Fruit fly (Drosophila melanogaster): Measurements from ENCODE around the gene xit.

xit gene

dm6 chrX:6800726-6801296, 20.0 kb upstream of the xit start (continued):
- TF ChIP-seq zf30C (GFP tag; optimal IDR thresholded peaks at IDR 0.05) (no peak), D (optimal IDR thresholded peaks at IDR 0.05) (no peak), D (GFP tag; optimal IDR thresholded peaks at IDR 0.05) (no peak), hth (optimal IDR thresholded peaks at IDR 0.05) (no peak), zfh2 (GFP tag; optimal IDR thresholded peaks at IDR 0.05) (no peak), org-1 (GFP tag; optimal IDR thresholded peaks at IDR 0.05) (no peak), CG1233 (GFP tag; optimal IDR thresholded peaks at IDR 0.05) (no peak), grn (GFP tag; optimal IDR thresholded peaks at IDR 0.05) (peak; percentile 33), D19B (GFP tag; optimal IDR thresholded peaks at IDR 0.05) (no peak), CG6654 (GFP tag; optimal IDR thresholded peaks at IDR 0.05) (no peak), ase (GFP tag; IDR thresholded peaks at IDR 0.05) (no peak), jing (GFP tag; optimal IDR thresholded peaks at IDR 0.05) (no peak), CHES-1-like (GFP tag; optimal IDR thresholded peaks at IDR 0.05) (no peak), Fer2 (tag; optimal IDR thresholded peaks at IDR 0.05) (no peak), Ptx1 (GFP tag; IDR thresholded peaks at IDR 0.05) (peak; percentile 56; the same call in 1 of the 2 replicates), CG9437 (GFP tag; optimal IDR thresholded peaks at IDR 0.05) (no peak), Ets65A (GFP tag) (peak; percentile 45), emc (GFP tag; optimal IDR thresholded peaks at IDR 0.05) (no peak), hb (GFP tag; IDR thresholded peaks at IDR 0.05; ENCODE audit: partially characterized antibody) (no peak), pan (optimal IDR thresholded peaks at IDR 0.05) (no peak), pan (GFP tag; optimal IDR thresholded peaks at IDR 0.05 in 1 of 2, IDR thresholded peaks at IDR 0.05 in 1 of 2) (peak in 1 of 2 experiments; percentile 30), dm (GFP tag; optimal IDR thresholded peaks at IDR 0.05) (no peak), Chrac-16 (GFP tag; optimal IDR thresholded peaks at IDR 0.05) (peak; percentile 17), E2f1 (GFP tag; IDR thresholded peaks at IDR 0.05) (0 out of 2 replicates have a peak, but pooled peaks have one; percentile 8), ato (GFP tag; IDR thresholded peaks at IDR 0.05; ENCODE audit: partially characterized antibody) (no peak), tll (GFP tag; optimal IDR thresholded peaks at IDR 0.05) (no peak), CG5953 (GFP tag; IDR thresholded peaks at IDR 0.05) (0 out of 2 replicates have a peak, but pooled peaks have one; percentile 25), dysf (GFP tag; IDR thresholded peaks at IDR 0.05) (peak; percentile 37; the same call in 1 of the 3 replicates), CG10979 (tag; optimal IDR thresholded peaks at IDR 0.05) (peak; percentile 31), Bteb2 (GFP tag; optimal IDR thresholded peaks at IDR 0.05) (no peak), bcd (GFP tag; optimal IDR thresholded peaks at IDR 0.05) (peak; percentile 47), crol (GFP tag; IDR thresholded peaks at IDR 0.05) (peak; percentile 100), fu2 (GFP tag; optimal IDR thresholded peaks at IDR 0.05) (no peak), Oaz (GFP tag; IDR thresholded peaks at IDR 0.05) (no peak), row (GFP tag; IDR thresholded peaks at IDR 0.05) (peak; percentile 93), dan (GFP tag; IDR thresholded peaks at IDR 0.05) (no peak), sd (tag; optimal IDR thresholded peaks at IDR 0.05) (peak; percentile 18), Eip74EF (GFP tag; optimal IDR thresholded peaks at IDR 0.05) (no peak), CG2199 (GFP tag; IDR thresholded peaks at IDR 0.05) (peak; percentile 98), schlank (tag; optimal IDR thresholded peaks at IDR 0.05) (no peak), crp (GFP tag; optimal IDR thresholded peaks at IDR 0.05) (peak in 1 of 2 experiments; percentile 26), Hr51 (GFP tag; optimal IDR thresholded peaks at IDR 0.05) (peak in 1 of 2 experiments; percentile 61), knrl (GFP tag; IDR thresholded peaks at IDR 0.05; ENCODE audit: partially characterized antibody) (no peak), NFAT (GFP tag; IDR thresholded peaks at IDR 0.05) (no peak; the same call in 1 of the 2 replicates), Nf-YC (tag; optimal IDR thresholded peaks at IDR 0.05) (peak; percentile 30), vnd (GFP tag; IDR thresholded peaks at IDR 0.05; ENCODE audit: partially characterized antibody) (no peak), ERR (GFP tag; optimal IDR thresholded peaks at IDR 0.05) (no peak), lmd (GFP tag; IDR thresholded peaks at IDR 0.05) (peak; percentile 30; the same call in 1 of the 2 replicates), CG3726 (GFP tag; IDR thresholded peaks at IDR 0.05) (no peak), CG7745 (tag; optimal IDR thresholded peaks at IDR 0.05) (no peak), vfl (GFP tag; optimal IDR thresholded peaks at IDR 0.05) (no peak)
